Worm (Caenorhabditis elegans) whole organism, L4 larva: ENCODE measurements around the gene cki-1.

ENCODE experiments used
- lir-3 ChIP-seq: sonication (generic microtip); optimal IDR thresholded peaks from 2 replicates; lab custom pipeline; 2016; ENCODE audit warnings: mild to moderate bottlenecking, missing genetic modification characterization, missing compliant biosample characterization
- nhr-28 ChIP-seq: fragments of 150-350 bp; optimal IDR thresholded peaks from 2 replicates; lab custom pipeline; 2014; ENCODE audit warnings: missing biosample characterization, missing genetic modification characterization
- skn-1 ChIP-seq: fragments of 150-350 bp; optimal IDR thresholded peaks from 2 replicates; lab custom pipeline; 2014; ENCODE audit warnings: missing biosample characterization, missing genetic modification characterization
- zag-1 ChIP-seq: fragments of 150-350 bp; optimal IDR thresholded peaks from 2 replicates; lab custom pipeline; 2014; ENCODE audit warnings: missing biosample characterization, missing genetic modification characterization

DNA sequence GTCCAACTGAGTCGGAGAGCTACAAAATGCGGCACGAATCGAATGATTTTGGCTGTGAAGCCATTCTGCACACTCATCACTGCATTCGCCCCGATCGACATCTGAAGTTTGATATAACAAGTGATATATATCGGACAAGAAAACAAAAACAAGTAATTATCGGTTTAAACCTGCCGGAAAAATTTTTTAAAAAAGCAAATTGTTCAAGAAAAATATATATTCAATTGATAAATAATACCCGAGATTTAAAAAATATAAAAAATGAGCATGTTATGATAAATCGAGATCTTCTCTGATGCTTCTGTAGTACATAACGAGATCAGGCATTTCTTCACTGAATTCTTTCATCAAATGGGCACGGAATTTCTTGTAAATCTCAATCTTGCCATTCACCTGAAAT, 42.6 kb downstream of the cki-1 start, which contains the start of gene T09A5.5:
- TF ChIP-seq zag-1 (tag; lab: Kevin White, UChicago) (no peak), lir-3 (tag; lab: Kevin White, UChicago) (no peak), nhr-28 (tag; lab: Kevin White, UChicago) (no peak), skn-1 (tag; lab: Kevin White, UChicago) (no peak)
